Worm (Caenorhabditis elegans) whole organism, L1 larva: ENCODE results near the gene nspb-4.

Experiments
- aha-1 ChIP-seq: fragments of 150-350 bp; optimal IDR thresholded peaks from 2 replicates; lab custom pipeline; 2014; ENCODE audit warnings: missing biosample characterization, missing genetic modification characterization
- alr-1 ChIP-seq: fragments of 200-800 bp; sonication (Bioruptor generic); optimal IDR thresholded peaks from 2 replicates; lab custom pipeline; 2018; ENCODE audit warnings: borderline replicate concordance, mild to moderate bottlenecking, missing genetic modification characterization, missing compliant biosample characterization
- aly-2 ChIP-seq: fragments of 150-350 bp; optimal IDR thresholded peaks from 2 replicates; lab custom pipeline; 2014; ENCODE audit warnings: missing biosample characterization, missing genetic modification characterization
- ama-1 ChIP-seq: fragments of 150-350 bp; optimal IDR thresholded peaks from 2 replicates; lab custom pipeline; 2014
- blmp-1 ChIP-seq: fragments of 150-350 bp; optimal IDR thresholded peaks from 2 replicates; lab custom pipeline; 2014; ENCODE audit warnings: missing biosample characterization, missing genetic modification characterization
- ceh-82 ChIP-seq, 3 experiments: fragments of 150-350 bp in 1 of 3; sonication (generic microtip) in 2 of 3; optimal IDR thresholded peaks; 2 replicates each; lab custom pipeline; 2014 to 2017; ENCODE audit warnings: missing biosample characterization in 3 of 3, missing genetic modification characterization in 3 of 3
- dpl-1 ChIP-seq, 3 experiments: fragments of 150-350 bp in 2 of 3; sonication (generic microtip) in 1 of 3; optimal IDR thresholded peaks; 2 replicates each; lab custom pipeline; 2014 to 2017; ENCODE audit warnings: missing biosample characterization in 3 of 3, missing genetic modification characterization in 3 of 3, missing genetic modification reagents in 3 of 3
- efl-1 ChIP-seq, 4 experiments: fragments of 150-350 bp; optimal IDR thresholded peaks in 3 of 4; peaks in 1 of 4; 1 replicate in 1 of 4; 2 replicates in 3 of 4; lab custom pipeline; 2014; ENCODE audit warnings: missing biosample characterization in 2 of 4, missing genetic modification characterization in 2 of 4, missing genetic modification reagents in 2 of 4
- efl-3 ChIP-seq: fragments of 200-800 bp; sonication (Bioruptor generic); optimal IDR thresholded peaks from 2 replicates; lab custom pipeline; 2018; ENCODE audit warnings: mild to moderate bottlenecking, missing genetic modification characterization, missing compliant biosample characterization
- elt-3 ChIP-seq, 6 experiments: fragments of 150-350 bp in 1 of 6; sonication (generic microtip); optimal IDR thresholded peaks; 2 replicates each; lab custom pipeline; 2017 to 2018; ENCODE audit warnings: missing biosample characterization in 6 of 6, missing genetic modification characterization in 6 of 6, inconsistent platforms in 1 of 6
- fkh-10 ChIP-seq: sonication (generic microtip); optimal IDR thresholded peaks from 2 replicates; lab custom pipeline; 2017; ENCODE audit warnings: missing biosample characterization, missing genetic modification reagents, missing genetic modification characterization
- grh-1 ChIP-seq: fragments of 200-800 bp; sonication (Bioruptor generic); IDR thresholded peaks from 2 replicates; pipeline ENCODE4 v1.3.6; 2022; ENCODE audit warnings: missing genetic modification reagents, missing genetic modification characterization, missing compliant biosample characterization
- hlh-17 ChIP-seq: fragments of 200-800 bp; sonication (Bioruptor generic); optimal IDR thresholded peaks from 2 replicates; lab custom pipeline; 2018; ENCODE audit warnings: missing genetic modification characterization, mild to moderate bottlenecking, missing compliant biosample characterization, moderate library complexity, borderline replicate concordance
- hpl-2 ChIP-seq: fragments of 150-350 bp; optimal IDR thresholded peaks from 2 replicates; lab custom pipeline; 2014; ENCODE audit warnings: missing biosample characterization, missing genetic modification reagents, missing genetic modification characterization
- isw-1 ChIP-seq: fragments of 200-800 bp; sonication (Bioruptor generic); IDR thresholded peaks from 2 replicates; pipeline ENCODE4 v1.3.6; 2022; ENCODE audit warnings: missing genetic modification characterization, missing compliant biosample characterization
- lin-14 ChIP-seq: fragments of 200-800 bp; sonication (Bioruptor generic); optimal IDR thresholded peaks from 2 replicates; lab custom pipeline; 2018; ENCODE audit warnings: mild to moderate bottlenecking, missing genetic modification characterization, moderate library complexity, missing compliant biosample characterization
- lin-15B ChIP-seq: fragments of 150-350 bp; sonication (generic microtip); optimal IDR thresholded peaks from 3 replicates; lab custom pipeline; 2014; ENCODE audit warnings: missing biosample characterization, missing genetic modification characterization
- lin-35 ChIP-seq, 2 experiments: fragments of 150-350 bp; optimal IDR thresholded peaks; 2 replicates each; lab custom pipeline; 2014; ENCODE audit warnings: missing biosample characterization in 2 of 2, missing genetic modification characterization in 2 of 2, missing genetic modification reagents in 2 of 2
- lin-39 ChIP-seq: fragments of 150-350 bp; optimal IDR thresholded peaks from 2 replicates; lab custom pipeline; 2014; ENCODE audit warnings: missing biosample characterization, missing genetic modification reagents, missing genetic modification characterization
- lir-3 ChIP-seq: sonication (generic microtip); optimal IDR thresholded peaks from 2 replicates; lab custom pipeline; 2016; ENCODE audit warnings: mild to moderate bottlenecking, missing genetic modification characterization, moderate library complexity, missing compliant biosample characterization; ENCODE audit not compliant: poor library complexity
- lsy-2 ChIP-seq, 2 experiments: fragments of 150-350 bp; optimal IDR thresholded peaks; 2 replicates each; lab custom pipeline; 2014; ENCODE audit warnings: missing biosample characterization in 2 of 2, missing genetic modification characterization in 2 of 2
- mdl-1 ChIP-seq, 2 experiments: fragments of 150-350 bp; optimal IDR thresholded peaks; 2 replicates each; lab custom pipeline; 2014 to 2017; ENCODE audit warnings: missing biosample characterization in 2 of 2, missing genetic modification characterization in 2 of 2, inconsistent platforms in 1 of 2
- mep-1 ChIP-seq: fragments of 150-350 bp; optimal IDR thresholded peaks from 2 replicates; lab custom pipeline; 2014; ENCODE audit warnings: missing biosample characterization, missing genetic modification characterization
- nhr-11 ChIP-seq: fragments of 150-350 bp; optimal IDR thresholded peaks from 2 replicates; lab custom pipeline; 2014; ENCODE audit warnings: missing biosample characterization, missing genetic modification characterization
- nhr-12 ChIP-seq: sonication (generic microtip); optimal IDR thresholded peaks from 2 replicates; lab custom pipeline; 2017; ENCODE audit warnings: missing biosample characterization, missing genetic modification characterization
- nhr-20 ChIP-seq: sonication (generic microtip); optimal IDR thresholded peaks from 2 replicates; lab custom pipeline; 2016; ENCODE audit warnings: mild to moderate bottlenecking, missing genetic modification characterization, missing compliant biosample characterization
- nhr-237 ChIP-seq: fragments of 150-350 bp; optimal IDR thresholded peaks from 2 replicates; lab custom pipeline; 2014; ENCODE audit warnings: missing biosample characterization, missing genetic modification characterization
- nhr-28 ChIP-seq: fragments of 150-350 bp; optimal IDR thresholded peaks from 2 replicates; lab custom pipeline; 2014; ENCODE audit warnings: missing biosample characterization, missing genetic modification characterization
- nhr-47 ChIP-seq: sonication (generic microtip); optimal IDR thresholded peaks from 2 replicates; lab custom pipeline; 2016; ENCODE audit warnings: mild to moderate bottlenecking, missing genetic modification characterization, moderate library complexity, missing compliant biosample characterization
- nhr-71 ChIP-seq: sonication (generic microtip); optimal IDR thresholded peaks from 2 replicates; lab custom pipeline; 2016; ENCODE audit warnings: mild to moderate bottlenecking, missing genetic modification characterization, moderate library complexity, missing compliant biosample characterization
- nhr-77 ChIP-seq: fragments of 150-350 bp; optimal IDR thresholded peaks from 2 replicates; lab custom pipeline; 2014; ENCODE audit warnings: missing biosample characterization, missing genetic modification characterization
- nhr-85 ChIP-seq: sonication (generic microtip); peaks from one replicate; lab custom pipeline; 2016; ENCODE audit warnings: missing genetic modification characterization, inconsistent platforms, missing compliant biosample characterization
- nhr-90 ChIP-seq: sonication (generic microtip); optimal IDR thresholded peaks from 2 replicates; lab custom pipeline; 2016; ENCODE audit warnings: mild to moderate bottlenecking, missing genetic modification characterization, missing compliant biosample characterization; ENCODE audit not compliant: poor library complexity
- pqm-1 ChIP-seq: sonication (generic microtip); optimal IDR thresholded peaks from 3 replicates; lab custom pipeline; 2017; ENCODE audit warnings: missing biosample characterization, missing genetic modification characterization
- skn-1 ChIP-seq: fragments of 150-350 bp; optimal IDR thresholded peaks from 2 replicates; lab custom pipeline; 2014; ENCODE audit warnings: missing biosample characterization, missing genetic modification characterization
- snpc-4 ChIP-seq: fragments of 150-350 bp; optimal IDR thresholded peaks from 2 replicates; lab custom pipeline; 2014; ENCODE audit warnings: missing biosample characterization, missing genetic modification characterization
- snu-23 ChIP-seq: sonication (generic microtip); optimal IDR thresholded peaks from 2 replicates; lab custom pipeline; 2016; ENCODE audit warnings: missing genetic modification characterization, missing compliant biosample characterization
- sptf-1 ChIP-seq: fragments of 150-350 bp; optimal IDR thresholded peaks from 2 replicates; lab custom pipeline; 2014; ENCODE audit warnings: missing biosample characterization, missing genetic modification characterization
- tbx-2 ChIP-seq: sonication (generic microtip); optimal IDR thresholded peaks from 2 replicates; lab custom pipeline; 2016; ENCODE audit warnings: missing genetic modification characterization, missing compliant biosample characterization
- tlp-1 ChIP-seq: fragments of 150-350 bp; optimal IDR thresholded peaks from 2 replicates; lab custom pipeline; 2014; ENCODE audit warnings: missing biosample characterization, missing genetic modification characterization
- unc-30 ChIP-seq: sonication (generic microtip); optimal IDR thresholded peaks from 2 replicates; lab custom pipeline; 2017; ENCODE audit warnings: missing biosample characterization, missing genetic modification characterization
- unc-62 ChIP-seq: fragments of 150-350 bp; optimal IDR thresholded peaks from 2 replicates; lab custom pipeline; 2014; ENCODE audit warnings: missing biosample characterization, missing genetic modification reagents, missing genetic modification characterization
- vab-15 ChIP-seq: sonication (generic microtip); optimal IDR thresholded peaks from 2 replicates; lab custom pipeline; 2017; ENCODE audit warnings: missing genotype, mild to moderate bottlenecking, missing genetic modification characterization, missing compliant biosample characterization
- zip-4 ChIP-seq: fragments of 200-800 bp; sonication (Bioruptor generic); optimal IDR thresholded peaks from 2 replicates; lab custom pipeline; 2018; ENCODE audit warnings: mild to moderate bottlenecking, missing genetic modification characterization, moderate library complexity, missing compliant biosample characterization

Gene nspb-4

DNA sequence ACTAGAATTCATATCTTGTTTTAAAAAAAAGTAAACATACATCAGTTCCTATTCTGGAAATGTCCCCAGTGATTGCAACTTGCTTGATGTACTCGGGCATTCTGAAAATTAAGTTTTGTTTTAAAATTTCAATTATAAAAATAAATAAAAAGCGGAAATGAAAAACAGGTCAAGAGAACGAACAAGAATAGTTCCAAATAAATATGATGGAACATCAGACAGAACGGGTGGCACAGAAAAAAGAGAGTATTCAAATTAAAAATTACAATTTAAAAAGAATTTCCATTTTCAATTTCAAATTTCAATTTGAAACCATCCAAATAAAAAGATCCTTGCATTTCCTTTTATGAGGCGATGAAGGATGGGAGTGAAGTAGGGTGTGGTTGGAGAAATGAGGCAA lies 23.2 kb downstream of the nspb-4 start, which contains the start of gene C01B10.3:
TSS of gene C01B10.3 (minus strand) at position 101 of the 400 bp plus-strand sequence.
- TF ChIP-seq vab-15 (tag; lab: Kevin White, UChicago): no peak
- no peak for TF ChIP-seq nhr-90
- TF ChIP-seq tbx-2 (tag; lab: Kevin White, UChicago): no peak
- no peak for TF ChIP-seq sptf-1
- no peak for TF ChIP-seq snu-23
- no peak for TF ChIP-seq efl-3 (GFP tag; lab: Kevin White, UChicago)
- TF ChIP-seq lsy-2 (tag; optimal IDR thresholded peaks at IDR 0.05; lab: Kevin White, UChicago): no peak
- no peak for TF ChIP-seq nhr-47 (tag; lab: Kevin White, UChicago)
- TF ChIP-seq fkh-10 (GFP tag; lab: Kevin White, UChicago): no peak
- no peak for TF ChIP-seq hlh-17
- TF ChIP-seq aly-2 (tag; lab: Kevin White, UChicago): no peak
- TF ChIP-seq hpl-2 (GFP tag; lab: Kevin White, UChicago): no peak

DNA sequence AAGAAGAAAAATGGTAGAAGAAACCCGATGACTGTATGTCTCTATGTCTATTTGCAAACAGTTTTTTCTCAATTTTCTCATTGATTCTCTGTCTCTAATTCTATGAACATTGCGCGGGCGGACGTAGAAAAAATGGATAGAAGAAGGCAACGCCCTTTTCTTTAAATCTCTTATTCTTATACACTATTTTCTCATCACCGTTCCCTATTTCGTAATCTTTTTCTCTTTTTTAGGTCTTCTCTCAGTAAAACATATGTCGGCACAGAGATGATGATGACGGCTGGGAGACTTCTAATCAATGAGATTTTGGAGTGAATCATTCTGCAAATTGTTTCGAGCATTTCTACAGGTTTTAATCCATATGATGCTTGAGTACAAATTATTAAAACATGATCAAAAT lies 24.1 kb downstream of the nspb-4 start:
- TF ChIP-seq lin-15B (tag; lab: Kevin White, UChicago) (no peak), blmp-1 (tag; lab: Kevin White, UChicago) (peak; percentile 46), skn-1 (tag; lab: Kevin White, UChicago) (peak; percentile 77), grh-1 (GFP tag; lab: Robert Waterston, UW) (no peak), elt-3 (tag; optimal IDR thresholded peaks at IDR 0.05; lab: Kevin White, UChicago) (peak in 2 of 6 experiments; percentile 43 to 68), mep-1 (peak; percentile 42), lsy-2 (tag; optimal IDR thresholded peaks at IDR 0.05; lab: Kevin White, UChicago) (peak in 1 of 2 experiments; percentile 43), snpc-4 (tag; lab: Kevin White, UChicago) (no peak), snu-23 (peak; percentile 43), zip-4 (GFP tag; lab: Kevin White, UChicago) (peak; percentile 85), dpl-1 (GFP tag; optimal IDR thresholded peaks at IDR 0.05; lab: Kevin White, UChicago) (peak; percentile 15 to 30 (median 23)), nhr-11 (no peak), nhr-71 (tag; lab: Kevin White, UChicago) (peak; percentile 40), tbx-2 (tag; lab: Kevin White, UChicago) (peak; percentile 15), nhr-20 (tag; lab: Kevin White, UChicago) (peak; percentile 33), nhr-85 (tag; lab: Kevin White, UChicago) (peak; percentile 71), ceh-82 (tag; optimal IDR thresholded peaks at IDR 0.05; lab: Kevin White, UChicago) (no peak), lin-14 (GFP tag; lab: Kevin White, UChicago) (peak; percentile 94), nhr-90 (peak; percentile 35), nhr-237 (tag; lab: Kevin White, UChicago) (peak; percentile 17), pqm-1 (tag; lab: Kevin White, UChicago) (no peak), nhr-28 (tag; lab: Kevin White, UChicago) (no peak), unc-62 (GFP tag; lab: Kevin White, UChicago) (no peak), lin-35 (GFP tag; optimal IDR thresholded peaks at IDR 0.05; lab: Kevin White, UChicago) (peak in 1 of 2 experiments; percentile 47), efl-1 (optimal IDR thresholded peaks at IDR 0.05; lab: Kevin White, UChicago) (peak; percentile 13 to 17), efl-1 (GFP tag; optimal IDR thresholded peaks at IDR 0.05 in 1 of 2; lab: Kevin White, UChicago) (peak; percentile 20 to 91), unc-30 (no peak)

DNA sequence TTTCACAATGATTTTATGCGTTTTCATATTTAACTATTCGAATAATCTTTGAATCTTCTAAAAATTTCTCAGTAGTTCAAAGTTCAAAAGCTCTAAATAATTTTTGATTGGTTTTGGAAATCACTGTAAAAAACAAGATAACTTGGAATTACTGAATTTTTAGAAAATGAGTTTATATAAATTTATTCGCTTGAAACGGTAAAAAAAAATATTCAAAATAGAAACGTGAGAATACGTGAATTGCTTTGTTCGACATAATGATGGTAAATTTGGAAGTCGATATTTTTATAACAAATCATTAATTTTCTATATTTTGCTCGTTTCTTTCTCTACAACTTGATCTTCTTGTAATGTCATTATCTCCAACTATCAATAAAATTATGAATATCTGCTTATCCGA lies 25.4 kb downstream of the nspb-4 start, which contains the start of gene C01B10.44:
TSS of gene C01B10.44 (plus strand) at position 301 of the 400 bp plus-strand sequence.
- TF ChIP-seq aly-2 (tag; lab: Kevin White, UChicago): no peak
- no peak for TF ChIP-seq fkh-10 (GFP tag; lab: Kevin White, UChicago)
- TF ChIP-seq mdl-1 (tag; optimal IDR thresholded peaks at IDR 0.05; lab: Kevin White, UChicago): no peak
- TF ChIP-seq dpl-1 (GFP tag; optimal IDR thresholded peaks at IDR 0.05; lab: Kevin White, UChicago): no peak
- TF ChIP-seq ama-1: no peak
- TF ChIP-seq pqm-1 (tag; lab: Kevin White, UChicago): no peak
- no peak for TF ChIP-seq lin-15B (tag; lab: Kevin White, UChicago)
- no peak for TF ChIP-seq lin-39
- no peak for TF ChIP-seq nhr-77 (tag; lab: Kevin White, UChicago)
- no peak for TF ChIP-seq mep-1
- TF ChIP-seq isw-1: no peak
- no peak for TF ChIP-seq tlp-1 (tag; lab: Kevin White, UChicago)
- TF ChIP-seq nhr-12 (tag; lab: Kevin White, UChicago): no peak
- no peak for TF ChIP-seq aha-1 (tag; lab: Kevin White, UChicago)
- TF ChIP-seq alr-1 (tag; lab: Kevin White, UChicago): no peak
- TF ChIP-seq nhr-28 (tag; lab: Kevin White, UChicago): no peak
- no peak for TF ChIP-seq lsy-2 (tag; optimal IDR thresholded peaks at IDR 0.05; lab: Kevin White, UChicago)
- no peak for TF ChIP-seq lir-3
